Fruit fly (Drosophila melanogaster) whole organism, embryonic: ENCODE data around the gene CG34026.

Experiments used
- ATbp ChIP-seq: fragments of 200-800 bp; sonication (Bioruptor generic); optimal IDR thresholded peaks from 2 replicates; lab custom pipeline; 2017; ENCODE audit warnings: missing biosample characterization, mild to moderate bottlenecking, missing genetic modification characterization, missing genetic modification reagents
- Abd-B ChIP-seq: fragments of 200-800 bp; sonication (Bioruptor generic); optimal IDR thresholded peaks from 2 replicates; lab custom pipeline; 2018; ENCODE audit warnings: missing biosample characterization, mild to moderate bottlenecking, missing genetic modification characterization, moderate library complexity
- B-H2 ChIP-seq: fragments of 200-800 bp; sonication (Bioruptor generic); optimal IDR thresholded peaks from 2 replicates; lab custom pipeline; 2018; ENCODE audit warnings: missing biosample characterization, mild to moderate bottlenecking, missing genetic modification characterization
- CG10274 ChIP-seq: fragments of 200-800 bp; sonication (Bioruptor generic); optimal IDR thresholded peaks from 3 replicates; lab custom pipeline; 2017; ENCODE audit warnings: missing biosample characterization, mild to moderate bottlenecking, missing genetic modification characterization
- CG11093 ChIP-seq: fragments of 200-800 bp; sonication (Bioruptor generic); IDR thresholded peaks from 3 replicates; pipeline ENCODE4 v1.3.6; 2022; ENCODE audit warnings: missing biosample characterization, missing genetic modification characterization
- CG11504 ChIP-seq: fragments of 200-800 bp; sonication (Bioruptor generic); optimal IDR thresholded peaks from 3 replicates; lab custom pipeline; 2019; ENCODE audit warnings: missing biosample characterization, mild to moderate bottlenecking, missing genetic modification characterization, moderate library complexity
- CG12104 ChIP-seq: fragments of 200-800 bp; sonication (Bioruptor generic); optimal IDR thresholded peaks from 3 replicates; lab custom pipeline; 2016; ENCODE audit warnings: missing biosample characterization, missing genetic modification characterization
- CG13775 ChIP-seq: fragments of 200-800 bp; sonication (Bioruptor generic); optimal IDR thresholded peaks from 3 replicates; lab custom pipeline; 2017; ENCODE audit warnings: missing biosample characterization, mild to moderate bottlenecking, missing genetic modification characterization
- CG14050 ChIP-seq: fragments of 200-800 bp; sonication (Bioruptor generic); IDR thresholded peaks from 3 replicates; pipeline ENCODE4 v1.3.6; 2022; ENCODE audit warnings: missing biosample characterization, missing genetic modification characterization
- CG14860 ChIP-seq: fragments of 200-800 bp; sonication (Bioruptor generic); IDR thresholded peaks from 3 replicates; pipeline ENCODE4 v1.3.6; 2022; ENCODE audit warnings: missing biosample characterization, missing genetic modification characterization; ENCODE audit not compliant: partially characterized antibody
- CG17385 ChIP-seq: fragments of 200-800 bp; sonication (Bioruptor generic); optimal IDR thresholded peaks from 3 replicates; lab custom pipeline; 2018; ENCODE audit warnings: missing biosample characterization, mild to moderate bottlenecking, missing genetic modification characterization
- CG1792 ChIP-seq: fragments of 200-800 bp; sonication (Bioruptor generic); optimal IDR thresholded peaks from 2 replicates; lab custom pipeline; 2016; ENCODE audit warnings: missing biosample characterization, missing genetic modification characterization
- CG18619 ChIP-seq: fragments of 200-800 bp; sonication (Bioruptor generic); optimal IDR thresholded peaks from 3 replicates; lab custom pipeline; 2017; ENCODE audit warnings: missing biosample characterization, mild to moderate bottlenecking, missing genetic modification characterization
- CG2120 ChIP-seq: fragments of 200-800 bp; sonication (Bioruptor generic); optimal IDR thresholded peaks from 3 replicates; lab custom pipeline; 2016; ENCODE audit warnings: missing biosample characterization, missing genetic modification characterization
- CG2875 ChIP-seq: fragments of 200-800 bp; sonication (Bioruptor generic); optimal IDR thresholded peaks from 2 replicates; lab custom pipeline; 2017; ENCODE audit warnings: missing biosample characterization, mild to moderate bottlenecking, missing genetic modification characterization, missing genetic modification reagents
- CG30020 ChIP-seq: fragments of 200-800 bp; optimal IDR thresholded peaks from 2 replicates; lab custom pipeline; 2019; ENCODE audit warnings: missing biosample characterization, mild to moderate bottlenecking, missing genetic modification characterization, moderate library complexity
- CG32767 ChIP-seq: fragments of 200-800 bp; sonication (Bioruptor generic); IDR thresholded peaks from 2 replicates; pipeline ENCODE4 v1.3.6; 2022; ENCODE audit warnings: missing biosample characterization, missing genetic modification characterization
- CG34224 ChIP-seq: fragments of 200-800 bp; sonication (Bioruptor generic); IDR thresholded peaks from 3 replicates; pipeline ENCODE4 v1.3.6; 2022; ENCODE audit warnings: missing biosample characterization, missing genetic modification characterization; ENCODE audit not compliant: partially characterized antibody
- CG3726 ChIP-seq: fragments of 200-800 bp; sonication (Bioruptor generic); IDR thresholded peaks from 3 replicates; pipeline ENCODE4, ENCODE4 v1.3.6; 2022; ENCODE audit warnings: missing biosample characterization, missing genetic modification characterization
- CG6272 ChIP-seq: fragments of 200-800 bp; sonication (Bioruptor generic); IDR thresholded peaks from 2 replicates; pipeline ENCODE4 v1.3.6; 2022; ENCODE audit warnings: missing biosample characterization, missing genetic modification characterization
- CG6654 ChIP-seq: fragments of 200-800 bp; sonication (Bioruptor generic); optimal IDR thresholded peaks from 2 replicates; lab custom pipeline; 2017; ENCODE audit warnings: missing biosample characterization, mild to moderate bottlenecking, missing genetic modification characterization
- CG6791 ChIP-seq: fragments of 200-800 bp; sonication (Bioruptor generic); IDR thresholded peaks from 3 replicates; pipeline ENCODE4 v1.3.6; 2022; ENCODE audit warnings: missing biosample characterization, missing genetic modification characterization; ENCODE audit not compliant: partially characterized antibody
- CG7786 ChIP-seq: fragments of 200-800 bp; sonication (Bioruptor generic); optimal IDR thresholded peaks from 2 replicates; lab custom pipeline; 2016; ENCODE audit warnings: missing biosample characterization, missing genetic modification characterization
- CG7928 ChIP-seq: fragments of 200-800 bp; sonication (Bioruptor generic); optimal IDR thresholded peaks from 2 replicates; lab custom pipeline; 2017; ENCODE audit warnings: missing biosample characterization, mild to moderate bottlenecking, missing genetic modification characterization
- CG8388 ChIP-seq: fragments of 200-800 bp; sonication (Bioruptor generic); optimal IDR thresholded peaks from 2 replicates; lab custom pipeline; 2019; ENCODE audit warnings: missing biosample characterization, mild to moderate bottlenecking, missing genetic modification characterization, moderate library complexity
- CG9437 ChIP-seq: fragments of 200-800 bp; sonication (Bioruptor generic); optimal IDR thresholded peaks from 2 replicates; lab custom pipeline; 2018; ENCODE audit warnings: missing biosample characterization, mild to moderate bottlenecking, missing genetic modification characterization
- Chrac-16 ChIP-seq: fragments of 200-800 bp; sonication (Bioruptor generic); optimal IDR thresholded peaks from 3 replicates; lab custom pipeline; 2016; ENCODE audit warnings: missing biosample characterization, missing genetic modification characterization
- CkIIα-i1 ChIP-seq: fragments of 200-800 bp; sonication (Bioruptor generic); IDR thresholded peaks from 2 replicates; pipeline ENCODE4 v1.3.6; 2022; ENCODE audit warnings: missing biosample characterization, missing genetic modification characterization
- CrebB ChIP-seq: fragments of 200-800 bp; sonication (Bioruptor generic); optimal IDR thresholded peaks from 3 replicates; lab custom pipeline; 2018; ENCODE audit warnings: missing biosample characterization, mild to moderate bottlenecking, missing genetic modification characterization
- D ChIP-seq, 2 experiments: fragments of 200-800 bp in 1 of 2; fragments of >200 bp in 1 of 2; sonication (Bioruptor generic) in 1 of 2; optimal IDR thresholded peaks; 2 replicates in 1 of 2; 3 replicates in 1 of 2; lab custom pipeline; 2017; ENCODE audit warnings: mild to moderate bottlenecking in 1 of 2, missing biosample characterization in 1 of 2, missing genetic modification characterization in 1 of 2, missing genetic modification reagents in 1 of 2
- Ets97D ChIP-seq: fragments of 200-800 bp; sonication (Bioruptor generic); optimal IDR thresholded peaks from 3 replicates; lab custom pipeline; 2016; ENCODE audit warnings: missing biosample characterization, missing genetic modification characterization
- Gug ChIP-seq: fragments of 200-800 bp; sonication (Bioruptor generic); IDR thresholded peaks from 4 replicates; pipeline ENCODE4 v1.3.6; 2022; ENCODE audit warnings: missing biosample characterization, missing genetic modification characterization
- Hmr ChIP-seq: fragments of 200-800 bp; sonication (Bioruptor generic); optimal IDR thresholded peaks from 3 replicates; lab custom pipeline; 2017; ENCODE audit warnings: mild to moderate bottlenecking, missing biosample characterization, missing genetic modification reagents, missing genetic modification characterization
- Jarid2 ChIP-seq: fragments of 200-800 bp; sonication (Bioruptor generic); optimal IDR thresholded peaks from 3 replicates; lab custom pipeline; 2017; ENCODE audit warnings: mild to moderate bottlenecking, missing biosample characterization, missing genetic modification reagents, missing genetic modification characterization
- MBD-R2 ChIP-seq: fragments of 200-800 bp; sonication (Bioruptor generic); IDR thresholded peaks from 2 replicates; pipeline ENCODE4 v1.3.6; 2022; ENCODE audit warnings: missing biosample characterization, missing genetic modification characterization
- Mrtf ChIP-seq: fragments of 200-800 bp; sonication (Bioruptor generic); IDR thresholded peaks from 3 replicates; pipeline ENCODE4 v1.3.6; 2022; ENCODE audit warnings: missing biosample characterization, missing genetic modification characterization
- Optix ChIP-seq: fragments of 200-800 bp; sonication (Bioruptor generic); IDR thresholded peaks from 3 replicates; pipeline ENCODE4 v1.3.6; 2022; ENCODE audit warnings: missing biosample characterization, missing genetic modification characterization
- Rx ChIP-seq: fragments of 200-800 bp; sonication (Bioruptor generic); IDR thresholded peaks from 2 replicates; pipeline ENCODE4 v1.3.6; 2022; ENCODE audit warnings: missing biosample characterization, missing genetic modification characterization
- Sry-β ChIP-seq: fragments of 200-800 bp; sonication (Bioruptor generic); optimal IDR thresholded peaks from 2 replicates; lab custom pipeline; 2018; ENCODE audit warnings: missing biosample characterization, mild to moderate bottlenecking, missing genetic modification characterization, moderate library complexity
- bcd ChIP-seq: fragments of 200-800 bp; sonication (Bioruptor generic); optimal IDR thresholded peaks from 2 replicates; lab custom pipeline; 2017; ENCODE audit warnings: missing biosample characterization, mild to moderate bottlenecking, missing genetic modification characterization
- eyg ChIP-seq: fragments of 200-800 bp; sonication (Bioruptor generic); optimal IDR thresholded peaks from 3 replicates; lab custom pipeline; 2016; ENCODE audit warnings: missing biosample characterization, missing genetic modification characterization
- gce ChIP-seq: fragments of 200-800 bp; sonication (Bioruptor generic); IDR thresholded peaks from 3 replicates; pipeline ENCODE4 v1.3.6; 2022; ENCODE audit warnings: missing biosample characterization, missing genetic modification characterization
- gsb ChIP-seq: fragments of 200-800 bp; sonication (Bioruptor generic); IDR thresholded peaks from 2 replicates; pipeline ENCODE4 v1.3.6; 2022; ENCODE audit warnings: missing biosample characterization, missing genetic modification characterization
- gsb-n ChIP-seq: fragments of 200-800 bp; sonication (Bioruptor generic); optimal IDR thresholded peaks from 3 replicates; lab custom pipeline; 2018; ENCODE audit warnings: missing biosample characterization, mild to moderate bottlenecking, missing genetic modification characterization
- her ChIP-seq: fragments of 200-800 bp; sonication (Bioruptor generic); optimal IDR thresholded peaks from 2 replicates; lab custom pipeline; 2016; ENCODE audit warnings: missing biosample characterization, missing genetic modification characterization
- kay ChIP-seq: fragments of 200-800 bp; sonication (Bioruptor generic); optimal IDR thresholded peaks from 2 replicates; lab custom pipeline; 2016; ENCODE audit warnings: missing biosample characterization, missing genetic modification characterization
- mirr ChIP-seq: fragments of 200-800 bp; sonication (Bioruptor generic); optimal IDR thresholded peaks from 3 replicates; lab custom pipeline; 2018; ENCODE audit warnings: missing biosample characterization, mild to moderate bottlenecking, missing genetic modification characterization
- stc ChIP-seq: fragments of 200-800 bp; sonication (Bioruptor generic); IDR thresholded peaks from 2 replicates; pipeline ENCODE4 v1.3.6; 2022; ENCODE audit warnings: missing biosample characterization, missing genetic modification characterization
- sug ChIP-seq: fragments of 200-800 bp; optimal IDR thresholded peaks from 2 replicates; lab custom pipeline; 2019; ENCODE audit warnings: missing biosample characterization, mild to moderate bottlenecking, missing genetic modification characterization, moderate library complexity
- tin ChIP-seq: fragments of 200-800 bp; sonication (Bioruptor generic); optimal IDR thresholded peaks from 3 replicates; lab custom pipeline; 2016; ENCODE audit warnings: missing biosample characterization, missing genetic modification characterization

The CG34026 gene

DNA sequence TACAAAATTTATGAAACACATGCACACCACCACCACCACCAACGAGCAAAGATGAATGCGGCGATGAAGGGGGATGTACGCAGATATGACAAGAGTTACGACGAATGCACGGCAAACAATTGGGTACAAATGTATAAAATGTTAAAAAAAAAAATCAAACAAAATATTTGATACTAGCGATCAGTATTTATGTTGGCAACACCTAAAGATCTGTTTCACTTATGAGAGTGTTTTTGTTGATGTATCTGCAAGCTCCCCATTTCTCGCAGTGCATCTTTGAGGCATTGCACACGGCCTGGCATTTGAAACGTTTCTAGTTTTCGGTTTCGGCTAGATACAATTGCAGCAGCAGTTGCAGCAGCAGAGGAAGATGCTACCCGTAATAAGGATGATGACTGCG, 46.8 kb upstream of the CG34026 start (continued):
- TF ChIP-seq CG8388 (peak; percentile 75), sug (tag; lab: Kevin White, UChicago) (no peak), Jarid2 (GFP tag; lab: Kevin White, UChicago) (peak; percentile 30), CG34224 (GFP tag; lab: Robert Waterston, UW) (no peak), Mrtf (GFP tag; lab: Robert Waterston, UW) (peak; percentile 74), CG18619 (GFP tag; lab: Kevin White, UChicago) (peak; percentile 40), gsb-n (tag; lab: Kevin White, UChicago) (peak; percentile 78), D (optimal IDR thresholded peaks at IDR 0.05; lab: Kevin White, UChicago) (no peak), D (GFP tag; optimal IDR thresholded peaks at IDR 0.05; lab: Kevin White, UChicago) (peak; percentile 82), Chrac-16 (peak; percentile 83), tin (GFP tag; lab: Kevin White, UChicago) (peak; percentile 87), CG14860 (GFP tag; lab: Robert Waterston, UW) (no peak), eyg (GFP tag; lab: Kevin White, UChicago) (peak; percentile 32), CG13775 (GFP tag; lab: Kevin White, UChicago) (peak; percentile 58), CG12104 (GFP tag; lab: Kevin White, UChicago) (peak; percentile 45), Sry-β (GFP tag; lab: Kevin White, UChicago) (no peak), Gug (peak; percentile 39; the same call in 1 of the 4 replicates), Abd-B (peak; percentile 75), CG1792 (GFP tag; lab: Kevin White, UChicago) (peak; percentile 32), Ets97D (GFP tag; lab: Kevin White, UChicago) (peak; percentile 30), CG11093 (peak; percentile 49; the same call in 1 of the 3 replicates), mirr (GFP tag; lab: Kevin White, UChicago) (no peak), gce (GFP tag; lab: Robert Waterston, UW) (peak; percentile 55; the same call in 1 of the 3 replicates), stc (GFP tag; lab: Robert Waterston, UW) (peak; percentile 71), MBD-R2 (no peak), CG6791 (GFP tag; lab: Robert Waterston, UW) (no peak), CG7786 (GFP tag; lab: Kevin White, UChicago) (peak; percentile 51), CG7928 (GFP tag; lab: Kevin White, UChicago) (no peak), kay (GFP tag; lab: Kevin White, UChicago) (peak; percentile 52), CG30020 (no peak), gsb (GFP tag; lab: Robert Waterston, UW) (no peak), Optix (GFP tag; lab: Robert Waterston, UW) (peak; percentile 78), bcd (GFP tag; lab: Kevin White, UChicago) (peak; percentile 70), CG11504 (tag; lab: Kevin White, UChicago) (peak; percentile 83), ATbp (GFP tag; lab: Kevin White, UChicago) (peak; percentile 69), CG10274 (GFP tag; lab: Kevin White, UChicago) (peak; percentile 53), CG14050 (GFP tag; lab: Robert Waterston, UW) (peak; percentile 27; the same call in 1 of the 3 replicates), CkIIα-i1 (GFP tag; lab: Robert Waterston, UW) (no peak), Hmr (GFP tag; lab: Kevin White, UChicago) (peak; percentile 33), CG32767 (GFP tag; lab: Robert Waterston, UW) (peak; percentile 69), CG6272 (GFP tag; lab: Robert Waterston, UW) (peak; percentile 49; the same call in 1 of the 2 replicates), CG2120 (peak; percentile 45), CG17385 (peak; percentile 60), CG9437 (GFP tag; lab: Kevin White, UChicago) (peak; percentile 50), Rx (GFP tag; lab: Robert Waterston, UW) (peak; percentile 63), B-H2 (no peak), CrebB (no peak), her (GFP tag; lab: Kevin White, UChicago) (peak; percentile 38), CG3726 (peak; percentile 74; the same call in 2 of the 3 replicates), CG2875 (GFP tag; lab: Kevin White, UChicago) (peak; percentile 64), CG6654 (GFP tag; lab: Kevin White, UChicago) (peak; percentile 40)
